Fruit fly (Drosophila melanogaster) whole organism, adult: ENCODE data around the gene CG44158.

Source experiments
- CG11617 ChIP-seq: fragments of 200-800 bp; sonication (Bioruptor generic); optimal IDR thresholded peaks from 2 replicates; lab custom pipeline; 2017; ENCODE audit warnings: mild to moderate bottlenecking, missing biosample characterization, missing genetic modification reagents, missing genetic modification characterization
- tj ChIP-seq: fragments of 200-800 bp; sonication (Bioruptor generic); optimal IDR thresholded peaks from 3 replicates; lab custom pipeline; 2017; ENCODE audit warnings: missing biosample characterization, mild to moderate bottlenecking, missing genetic modification characterization, moderate library complexity

dm6 chr3R:18191867-18192266, 16.7 kb upstream of the CG44158 start, which contains the start of gene CG14313:
- TF ChIP-seq tj, result no peak
- no peak for TF ChIP-seq CG11617 (GFP tag; lab: Kevin White, UChicago)
